In genomic region chrX:1454385-1454784, ce11 we compare ENCODE assay signal across 1 worm cellular context.
TF ChIP-seq lines count a peak whose summit lies in the region.

No protein-coding gene starts in this region.

TF ChIP-seq in whole organism, L1 larva, 84 proteins besides CTCF, POLR2A, EP300 and RAD21 (continued from another document):
- TF ChIP-seq grh-1 (GFP tag; IDR thresholded peaks at IDR 0.05; lab: Robert Waterston, UW) (peak; percentile 86), mef-2 (tag; optimal IDR thresholded peaks at IDR 0.05; lab: Kevin White, UChicago) (peak; percentile 70), egl-27 (tag; optimal IDR thresholded peaks at IDR 0.05; lab: Kevin White, UChicago) (peak; percentile 55 to 81), nhr-84 (tag; optimal IDR thresholded peaks at IDR 0.05; lab: Kevin White, UChicago) (no peak), nhr-76 (tag; optimal IDR thresholded peaks at IDR 0.05; lab: Kevin White, UChicago) (no peak), zip-4 (GFP tag; optimal IDR thresholded peaks at IDR 0.05; lab: Kevin White, UChicago) (peak; percentile 100), aha-1 (tag; optimal IDR thresholded peaks at IDR 0.05; lab: Kevin White, UChicago) (peak; percentile 30), sptf-1 (tag; optimal IDR thresholded peaks at IDR 0.05; lab: Kevin White, UChicago) (no peak), sup-37 (GFP tag; optimal IDR thresholded peaks at IDR 0.05; lab: Kevin White, UChicago) (peak; percentile 55), ceh-88 (GFP tag; IDR thresholded peaks at IDR 0.05; lab: Robert Waterston, UW) (peak; percentile 25; the same call in 1 of the 2 replicates), unc-86 (tag; optimal IDR thresholded peaks at IDR 0.05; lab: Kevin White, UChicago) (peak; percentile 78), pqm-1 (tag; optimal IDR thresholded peaks at IDR 0.05; lab: Kevin White, UChicago) (peak; percentile 78), ztf-11 (tag; optimal IDR thresholded peaks at IDR 0.05; lab: Kevin White, UChicago) (peak in 1 of 2 experiments; percentile 64), nhr-11 (tag; optimal IDR thresholded peaks at IDR 0.05; lab: Kevin White, UChicago) (peak; percentile 60), nhr-85 (tag; lab: Kevin White, UChicago) (peak; percentile 98), hlh-4 (tag; optimal IDR thresholded peaks at IDR 0.05; lab: Kevin White, UChicago) (no peak), unc-62 (GFP tag; optimal IDR thresholded peaks at IDR 0.05; lab: Kevin White, UChicago) (no peak), hpl-2 (GFP tag; optimal IDR thresholded peaks at IDR 0.05; lab: Kevin White, UChicago) (peak; percentile 77), snu-23 (GFP tag; optimal IDR thresholded peaks at IDR 0.05; lab: Kevin White, UChicago) (peak; percentile 94), ama-1 (optimal IDR thresholded peaks at IDR 0.05; lab: Kevin White, UChicago) (no peak), aly-2 (tag; optimal IDR thresholded peaks at IDR 0.05; lab: Kevin White, UChicago) (peak; percentile 46), fos-1 (tag; optimal IDR thresholded peaks at IDR 0.05; lab: Kevin White, UChicago) (peak; percentile 100), efl-3 (GFP tag; optimal IDR thresholded peaks at IDR 0.05; lab: Kevin White, UChicago) (no peak), fkh-4 (tag; optimal IDR thresholded peaks at IDR 0.05; lab: Kevin White, UChicago; ENCODE audit: borderline replicate concordance) (no peak)
